Fruit fly (Drosophila melanogaster) whole organism: ENCODE measurements around the gene Arl5.

Experiments used
- CG8478 ChIP-seq: fragments of >200 bp; optimal IDR thresholded peaks from 2 replicates; lab custom pipeline; 2018; ENCODE audit warnings: inconsistent platforms
- Dll ChIP-seq: fragments of >200 bp; optimal IDR thresholded peaks from 2 replicates; lab custom pipeline; 2017
- pan ChIP-seq: fragments of >200 bp; optimal IDR thresholded peaks from 2 replicates; lab custom pipeline; 2017
- psq ChIP-seq: fragments of >200 bp; optimal IDR thresholded peaks from 2 replicates; lab custom pipeline; 2017
- usp ChIP-seq: fragments of >200 bp; optimal IDR thresholded peaks from 2 replicates; lab custom pipeline; 2017; ENCODE audit warnings: missing biosample characterization, missing genetic modification characterization, mixed read lengths

dm6 chr3L:8346100-8346980, 46.7 kb upstream of the Arl5 start, which contains the start of the genes CG7182 and GAPcenA:
- no peak for TF ChIP-seq psq
- TF ChIP-seq usp (GFP tag; lab: Kevin White, UChicago): no peak
- no peak for TF ChIP-seq Dll (lab: Kevin White, UChicago)
- no peak for TF ChIP-seq CG8478 (lab: Kevin White, UChicago)
- no peak for TF ChIP-seq pan (lab: Kevin White, UChicago)
